Fruit fly (Drosophila melanogaster) whole organism, prepupa: ENCODE results near the gene Pss.

Experiments
- CG11294 ChIP-seq: fragments of 200-800 bp; sonication (Bioruptor generic); IDR thresholded peaks from 2 replicates; pipeline ENCODE4 v1.3.6; 2022; ENCODE audit warnings: missing biosample characterization, missing genetic modification characterization
- CG11762 ChIP-seq: fragments of 200-800 bp; sonication (Bioruptor generic); optimal IDR thresholded peaks from 3 replicates; lab custom pipeline; 2016; ENCODE audit warnings: missing biosample characterization, missing genetic modification characterization; ENCODE audit not compliant: insufficient read depth
- CG11902 ChIP-seq: fragments of 200-800 bp; sonication (Bioruptor generic); optimal IDR thresholded peaks from 3 replicates; lab custom pipeline; 2016; ENCODE audit warnings: missing biosample characterization, missing genetic modification characterization
- CG15336 ChIP-seq: fragments of 200-800 bp; sonication (Bioruptor generic); IDR thresholded peaks from 2 replicates; pipeline ENCODE4 v1.3.6; 2022; ENCODE audit warnings: missing biosample characterization, missing genetic modification characterization
- CG1621 ChIP-seq: fragments of 200-800 bp; sonication (Bioruptor generic); optimal IDR thresholded peaks from 3 replicates; lab custom pipeline; 2018; ENCODE audit warnings: missing biosample characterization, mild to moderate bottlenecking, missing genetic modification characterization
- CG16779 ChIP-seq: fragments of 200-800 bp; sonication (Bioruptor generic); optimal IDR thresholded peaks from 3 replicates; lab custom pipeline; 2017; ENCODE audit warnings: missing biosample characterization, mild to moderate bottlenecking, missing genetic modification characterization
- CG3032 ChIP-seq: fragments of 200-800 bp; optimal IDR thresholded peaks from 2 replicates; lab custom pipeline; 2019; ENCODE audit warnings: missing biosample characterization, mild to moderate bottlenecking, missing genetic modification characterization, moderate library complexity
- CG31627 ChIP-seq: fragments of 200-800 bp; sonication (Bioruptor generic); optimal IDR thresholded peaks from 3 replicates; lab custom pipeline; 2016; ENCODE audit warnings: missing biosample characterization, missing genetic modification characterization
- CG3919 ChIP-seq: fragments of 200-800 bp; sonication (Bioruptor generic); optimal IDR thresholded peaks from 3 replicates; lab custom pipeline; 2016; ENCODE audit warnings: missing biosample characterization, missing genetic modification characterization
- CG4318 ChIP-seq: fragments of 200-800 bp; sonication (Bioruptor generic); optimal IDR thresholded peaks from 3 replicates; lab custom pipeline; 2017; ENCODE audit warnings: missing biosample characterization, mild to moderate bottlenecking, missing genetic modification characterization
- CG6163 ChIP-seq: fragments of 200-800 bp; sonication (Bioruptor generic); IDR thresholded peaks from 3 replicates; pipeline ENCODE4 v1.3.6; 2022; ENCODE audit warnings: missing biosample characterization, missing genetic modification characterization
- CG6276 ChIP-seq: fragments of 200-800 bp; sonication (Bioruptor generic); optimal IDR thresholded peaks from 2 replicates; lab custom pipeline; 2017; ENCODE audit warnings: missing biosample characterization, mild to moderate bottlenecking, missing genetic modification characterization
- CG6808 ChIP-seq: fragments of 200-800 bp; sonication (Bioruptor generic); optimal IDR thresholded peaks from 3 replicates; lab custom pipeline; 2017; ENCODE audit warnings: missing biosample characterization, missing genetic modification characterization, mild to moderate bottlenecking, moderate library complexity, missing genetic modification reagents
- CG8119 ChIP-seq: fragments of 200-800 bp; sonication (Bioruptor generic); IDR thresholded peaks from 3 replicates; pipeline ENCODE4 v1.3.6; 2022; ENCODE audit warnings: missing biosample characterization, missing genetic modification characterization
- CG8319 ChIP-seq: fragments of 200-800 bp; sonication (Bioruptor generic); optimal IDR thresholded peaks from 3 replicates; lab custom pipeline; 2016; ENCODE audit warnings: missing biosample characterization, missing genetic modification characterization
- CG9139 ChIP-seq: fragments of 200-800 bp; sonication (Bioruptor generic); optimal IDR thresholded peaks from 3 replicates; lab custom pipeline; 2017; ENCODE audit warnings: missing biosample characterization, mild to moderate bottlenecking, missing genetic modification characterization
- Eip75B ChIP-seq: fragments of 200-800 bp; sonication (Bioruptor generic); optimal IDR thresholded peaks from 3 replicates; lab custom pipeline; 2016; ENCODE audit warnings: missing biosample characterization, missing genetic modification characterization
- Eip78C ChIP-seq: fragments of 200-800 bp; sonication (Bioruptor generic); peaks from one replicate; lab custom pipeline; 2016; ENCODE audit warnings: missing biosample characterization, missing genetic modification characterization
- Ets21C ChIP-seq: fragments of 200-800 bp; sonication (Bioruptor generic); optimal IDR thresholded peaks from 3 replicates; lab custom pipeline; 2016; ENCODE audit warnings: missing biosample characterization, missing genetic modification characterization
- Ets96B ChIP-seq: fragments of 200-800 bp; optimal IDR thresholded peaks from 2 replicates; lab custom pipeline; 2019; ENCODE audit warnings: missing biosample characterization, mild to moderate bottlenecking, missing genetic modification characterization, moderate library complexity
- Hr38 ChIP-seq: sonication (Bioruptor generic); optimal IDR thresholded peaks from 2 replicates; lab custom pipeline; 2016; ENCODE audit warnings: missing biosample characterization, missing genetic modification characterization
- Hr4 ChIP-seq: fragments of 200-800 bp; sonication (Bioruptor generic); optimal IDR thresholded peaks from 3 replicates; lab custom pipeline; 2016; ENCODE audit warnings: missing biosample characterization, missing genetic modification characterization
- Lpt ChIP-seq: fragments of 200-800 bp; sonication (Bioruptor generic); optimal IDR thresholded peaks from 3 replicates; lab custom pipeline; 2016; ENCODE audit warnings: missing biosample characterization, missing genetic modification characterization
- Smox ChIP-seq: fragments of 200-800 bp; sonication (Bioruptor generic); optimal IDR thresholded peaks from 3 replicates; lab custom pipeline; 2016; ENCODE audit warnings: missing biosample characterization, missing genetic modification characterization
- Sox14 ChIP-seq: fragments of 200-800 bp; sonication (Bioruptor generic); optimal IDR thresholded peaks from 3 replicates; lab custom pipeline; 2016; ENCODE audit warnings: missing biosample characterization, missing genetic modification characterization
- achi ChIP-seq: fragments of 200-800 bp; sonication (Bioruptor generic); optimal IDR thresholded peaks from 3 replicates; lab custom pipeline; 2016; ENCODE audit warnings: missing biosample characterization, missing genetic modification characterization
- cyc ChIP-seq: fragments of 200-800 bp; sonication (Bioruptor generic); optimal IDR thresholded peaks from 3 replicates; lab custom pipeline; 2016; ENCODE audit warnings: missing biosample characterization, missing genetic modification characterization
- dac ChIP-seq: fragments of 200-800 bp; sonication (Bioruptor generic); optimal IDR thresholded peaks from 2 replicates; lab custom pipeline; 2017; ENCODE audit warnings: missing biosample characterization, mild to moderate bottlenecking, missing genetic modification characterization
- dsx ChIP-seq: fragments of 200-800 bp; optimal IDR thresholded peaks from 3 replicates; lab custom pipeline; 2019; ENCODE audit warnings: missing biosample characterization, mild to moderate bottlenecking, missing genetic modification characterization, moderate library complexity; ENCODE audit not compliant: poor library complexity, severe bottlenecking
- fd59A ChIP-seq: fragments of 200-800 bp; sonication (Bioruptor generic); optimal IDR thresholded peaks from 2 replicates; lab custom pipeline; 2017; ENCODE audit warnings: missing biosample characterization, mild to moderate bottlenecking, missing genetic modification characterization, missing genetic modification reagents
- fd85E ChIP-seq: fragments of 200-800 bp; sonication (Bioruptor generic); optimal IDR thresholded peaks from 3 replicates; lab custom pipeline; 2016; ENCODE audit warnings: missing biosample characterization, missing genetic modification characterization
- lz ChIP-seq: fragments of 200-800 bp; sonication (Bioruptor generic); optimal IDR thresholded peaks from 3 replicates; lab custom pipeline; 2016; ENCODE audit warnings: missing biosample characterization, missing genetic modification characterization
- pdm3 ChIP-seq: fragments of 200-800 bp; sonication (Bioruptor generic); optimal IDR thresholded peaks from 3 replicates; lab custom pipeline; 2016; ENCODE audit warnings: missing biosample characterization, missing genetic modification characterization
- spab ChIP-seq: fragments of 200-800 bp; sonication (Bioruptor generic); optimal IDR thresholded peaks from 2 replicates; lab custom pipeline; 2017; ENCODE audit warnings: missing biosample characterization, mild to moderate bottlenecking, missing genetic modification characterization, missing genetic modification reagents
- ss ChIP-seq, 2 experiments: fragments of 200-800 bp; sonication (Bioruptor generic); optimal IDR thresholded peaks; 2 replicates in 1 of 2; 3 replicates in 1 of 2; lab custom pipeline; 2017 to 2018; ENCODE audit warnings: mild to moderate bottlenecking in 2 of 2, missing biosample characterization in 2 of 2, missing genetic modification characterization in 2 of 2, moderate library complexity in 1 of 2
- svp ChIP-seq: fragments of 200-800 bp; sonication (Bioruptor generic); peaks from one replicate; lab custom pipeline; 2016; ENCODE audit warnings: missing biosample characterization, missing genetic modification characterization
- vri ChIP-seq: fragments of 200-800 bp; sonication (Bioruptor generic); optimal IDR thresholded peaks from 3 replicates; lab custom pipeline; 2016; ENCODE audit warnings: missing biosample characterization, mild to moderate bottlenecking, missing genetic modification characterization

Pss gene

DNA sequence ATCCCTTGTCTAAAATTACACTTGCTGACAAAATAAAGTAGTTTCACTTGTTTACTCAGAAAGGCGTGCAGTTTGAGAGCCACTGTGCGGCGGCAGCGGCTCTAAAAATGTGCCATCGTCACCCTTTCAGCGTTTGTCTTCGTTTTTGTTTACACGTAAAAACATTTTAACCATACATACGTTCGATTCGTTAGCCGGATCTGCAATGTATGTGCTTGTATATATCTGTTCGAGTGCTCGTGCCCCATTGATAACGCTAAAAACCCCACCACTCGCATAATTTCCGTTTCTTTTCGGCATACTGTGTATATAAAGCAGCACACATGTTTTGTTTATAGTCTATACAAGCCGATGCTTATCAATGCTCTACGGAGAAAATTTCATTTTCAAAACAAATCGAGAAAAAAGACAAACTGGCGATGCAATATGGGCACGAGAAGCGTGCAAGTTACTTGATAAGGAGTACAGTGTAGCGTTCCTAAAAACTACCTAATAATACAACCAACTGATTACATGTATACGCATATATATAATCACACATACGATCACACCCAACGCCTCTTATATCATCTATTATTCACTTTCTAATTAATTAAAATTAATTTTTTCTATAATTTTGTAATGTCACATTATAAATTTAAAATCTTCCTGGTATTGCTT is 9.3 kb downstream of the Pss start (continued):
- TF ChIP-seq CG15336 (GFP tag; lab: Robert Waterston, UW): peak; percentile 41; the same call in 1 of the 2 replicates
- no peak; the same call in 2 of the 3 replicates for TF ChIP-seq CG6163
- TF ChIP-seq CG8119 (GFP tag; lab: Robert Waterston, UW): peak; percentile 68
- peak; percentile 26 for TF ChIP-seq Hr4 (GFP tag; lab: Kevin White, UChicago)
- TF ChIP-seq cyc (GFP tag; lab: Kevin White, UChicago): no peak
- TF ChIP-seq CG11902 (GFP tag; lab: Kevin White, UChicago): no peak
- no peak for TF ChIP-seq spab (GFP tag; lab: Kevin White, UChicago)
- no peak for TF ChIP-seq ss (GFP tag; optimal IDR thresholded peaks at IDR 0.05; lab: Kevin White, UChicago)
- TF ChIP-seq Eip75B (GFP tag; lab: Kevin White, UChicago): no peak
- TF ChIP-seq Sox14 (GFP tag; lab: Kevin White, UChicago): no peak
- peak; percentile 7 for TF ChIP-seq CG8319 (GFP tag; lab: Kevin White, UChicago)
- peak; percentile 57 for TF ChIP-seq Ets96B (tag; lab: Kevin White, UChicago)
- peak; percentile 29 for TF ChIP-seq vri (GFP tag; lab: Kevin White, UChicago)
- TF ChIP-seq CG3032 (tag; lab: Kevin White, UChicago): peak; percentile 53
- no peak for TF ChIP-seq Lpt
- no peak for TF ChIP-seq Ets21C (GFP tag; lab: Kevin White, UChicago)
- no peak for TF ChIP-seq CG11762 (GFP tag; lab: Kevin White, UChicago)
- TF ChIP-seq svp (GFP tag; lab: Kevin White, UChicago): no peak
- TF ChIP-seq CG31627 (GFP tag; lab: Kevin White, UChicago): peak; percentile 18
- TF ChIP-seq fd85E (GFP tag; lab: Kevin White, UChicago): no peak
- no peak for TF ChIP-seq Hr38
- no peak for TF ChIP-seq fd59A (GFP tag; lab: Kevin White, UChicago)
- peak; percentile 19 for TF ChIP-seq lz (GFP tag; lab: Kevin White, UChicago)
- TF ChIP-seq CG4318 (GFP tag; lab: Kevin White, UChicago): peak; percentile 7
- TF ChIP-seq CG3919 (GFP tag; lab: Kevin White, UChicago): no peak
- no peak for TF ChIP-seq CG1621 (tag; lab: Kevin White, UChicago)
- TF ChIP-seq CG9139: no peak
- no peak for TF ChIP-seq dsx
- no peak for TF ChIP-seq CG6808
- TF ChIP-seq CG6276 (GFP tag; lab: Kevin White, UChicago): peak; percentile 57
- peak; percentile 44 for TF ChIP-seq pdm3 (GFP tag; lab: Kevin White, UChicago)
- TF ChIP-seq achi: no peak
- peak; percentile 39 for TF ChIP-seq Smox (GFP tag; lab: Kevin White, UChicago)
- no peak for TF ChIP-seq dac (GFP tag; lab: Kevin White, UChicago)

- peak; percentile 29 for TF ChIP-seq Eip78C (GFP tag; lab: Kevin White, UChicago)
- no peak for TF ChIP-seq Hr38
These were observed 11.9 kb downstream of the Pss start for dm6 chr3L:20514101-20514500.

- TF ChIP-seq CG11294 (GFP tag; lab: Robert Waterston, UW) (no peak), CG16779 (tag; lab: Kevin White, UChicago) (peak; percentile 10), CG8119 (GFP tag; lab: Robert Waterston, UW) (no peak), spab (GFP tag; lab: Kevin White, UChicago) (no peak), svp (GFP tag; lab: Kevin White, UChicago) (peak; percentile 99), ss (GFP tag; optimal IDR thresholded peaks at IDR 0.05; lab: Kevin White, UChicago) (peak; percentile 10 to 39), achi (no peak)
These were observed 14.4 kb downstream of the Pss start for dm6 chr3L:20511499-20512108.
